Worm (Caenorhabditis elegans): Measurements from ENCODE around the gene nurf-1.

The nurf-1 gene

ce11 chrII:14413709-14414108, 23.2 kb downstream of the nurf-1 start:
- TF ChIP-seq mdl-1 (tag; optimal IDR thresholded peaks at IDR 0.05): no peak
- no peak for TF ChIP-seq lin-14 (GFP tag; optimal IDR thresholded peaks at IDR 0.05)
- TF ChIP-seq isw-1 (GFP tag; IDR thresholded peaks at IDR 0.05): no peak
- TF ChIP-seq unc-130 (tag; optimal IDR thresholded peaks at IDR 0.05): no peak
- TF ChIP-seq ama-1 (optimal IDR thresholded peaks at IDR 0.05): no peak
- no peak for TF ChIP-seq pag-3 (tag; optimal IDR thresholded peaks at IDR 0.05; ENCODE audit: borderline replicate concordance, insufficient read depth)
- no peak for TF ChIP-seq dpl-1 (GFP tag; optimal IDR thresholded peaks at IDR 0.05)

DNA sequence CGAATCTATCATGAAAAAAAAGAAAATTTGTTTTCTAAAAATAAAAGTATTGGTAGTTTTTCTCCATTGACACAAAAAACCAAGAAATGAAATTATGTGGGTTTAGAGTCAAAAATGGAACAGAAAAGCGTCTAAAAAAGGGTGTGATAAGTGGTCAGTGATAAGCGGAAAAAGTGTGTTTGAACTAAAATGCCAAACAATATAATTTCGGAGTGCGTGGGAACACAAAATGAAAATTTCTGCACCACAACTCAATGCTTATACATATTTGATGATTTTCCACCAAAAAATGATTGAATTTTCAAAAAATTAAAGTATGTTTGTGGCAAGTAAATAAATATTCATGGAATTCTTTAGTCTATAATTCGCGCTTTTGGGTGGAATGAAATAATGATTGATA, 24.9 kb downstream of the nurf-1 start:
- TF ChIP-seq tbx-2 (tag; optimal IDR thresholded peaks at IDR 0.05) (no peak), lin-35 (GFP tag; optimal IDR thresholded peaks at IDR 0.05) (no peak), swsn-7 (tag; optimal IDR thresholded peaks at IDR 0.05) (no peak), unc-130 (tag; optimal IDR thresholded peaks at IDR 0.05) (no peak), mdl-1 (tag; optimal IDR thresholded peaks at IDR 0.05) (no peak), efl-3 (GFP tag; optimal IDR thresholded peaks at IDR 0.05) (no peak), lin-13 (GFP tag; optimal IDR thresholded peaks at IDR 0.05) (no peak), ceh-8 (GFP tag; optimal IDR thresholded peaks at IDR 0.05) (no peak), irx-1 (tag; optimal IDR thresholded peaks at IDR 0.05) (no peak), egl-27 (tag; optimal IDR thresholded peaks at IDR 0.05) (no peak), nhr-90 (tag; optimal IDR thresholded peaks at IDR 0.05; ENCODE audit: poor library complexity) (no peak)

- TF ChIP-seq efl-1 (optimal IDR thresholded peaks at IDR 0.05) (no peak), efl-1 (GFP tag; optimal IDR thresholded peaks at IDR 0.05 in 1 of 2) (peak in 1 of 2 experiments; percentile 56), aha-1 (tag; optimal IDR thresholded peaks at IDR 0.05) (no peak)
Measured at ce11 chrII:14416988-14417387, 26.5 kb downstream of the nurf-1 start.

DNA sequence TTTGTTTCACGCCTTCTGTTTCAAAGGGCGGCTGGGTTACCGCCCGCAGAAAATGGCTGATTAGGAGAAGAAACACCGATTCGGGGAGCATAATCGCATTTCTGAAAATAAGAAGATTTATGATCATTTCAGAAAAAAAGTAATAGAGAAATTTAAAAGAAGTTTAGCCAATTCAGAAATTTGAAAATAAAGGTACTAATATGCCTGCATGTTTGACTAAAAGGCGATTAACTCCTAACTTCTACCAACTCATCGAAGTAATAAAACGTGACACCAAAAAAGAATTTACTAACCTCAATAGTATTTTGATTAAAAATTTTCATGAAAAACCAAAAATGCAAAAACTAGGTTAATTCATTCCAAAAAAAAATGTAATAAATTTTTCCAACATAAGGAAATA, 34.3 kb downstream of the nurf-1 start, which contains the start of gene plx-2:
TSS of gene plx-2 (minus strand) at position 101 of the 400 bp plus-strand sequence.
- no peak for TF ChIP-seq C04F5.9 (tag; optimal IDR thresholded peaks at IDR 0.05)
- TF ChIP-seq vab-15 (tag; optimal IDR thresholded peaks at IDR 0.05): no peak
- no peak for TF ChIP-seq nhr-76 (tag; optimal IDR thresholded peaks at IDR 0.05)
- no peak for TF ChIP-seq fkh-10 (GFP tag; optimal IDR thresholded peaks at IDR 0.05)
- TF ChIP-seq ces-1 (GFP tag; optimal IDR thresholded peaks at IDR 0.05): no peak
- TF ChIP-seq ceh-8 (GFP tag; optimal IDR thresholded peaks at IDR 0.05): no peak
- TF ChIP-seq ztf-4 (tag; optimal IDR thresholded peaks at IDR 0.05): no peak
- no peak for TF ChIP-seq lin-39 (tag; optimal IDR thresholded peaks at IDR 0.05)
- TF ChIP-seq unc-98 (GFP tag; IDR thresholded peaks at IDR 0.05): no peak
- TF ChIP-seq ztf-11 (tag; optimal IDR thresholded peaks at IDR 0.05): no peak
- no peak for TF ChIP-seq fkh-4 (tag; optimal IDR thresholded peaks at IDR 0.05; ENCODE audit: borderline replicate concordance)
- no peak for TF ChIP-seq ceh-82 (tag; optimal IDR thresholded peaks at IDR 0.05)
- no peak for TF ChIP-seq alr-1 (tag; optimal IDR thresholded peaks at IDR 0.05; ENCODE audit: borderline replicate concordance)

DNA sequence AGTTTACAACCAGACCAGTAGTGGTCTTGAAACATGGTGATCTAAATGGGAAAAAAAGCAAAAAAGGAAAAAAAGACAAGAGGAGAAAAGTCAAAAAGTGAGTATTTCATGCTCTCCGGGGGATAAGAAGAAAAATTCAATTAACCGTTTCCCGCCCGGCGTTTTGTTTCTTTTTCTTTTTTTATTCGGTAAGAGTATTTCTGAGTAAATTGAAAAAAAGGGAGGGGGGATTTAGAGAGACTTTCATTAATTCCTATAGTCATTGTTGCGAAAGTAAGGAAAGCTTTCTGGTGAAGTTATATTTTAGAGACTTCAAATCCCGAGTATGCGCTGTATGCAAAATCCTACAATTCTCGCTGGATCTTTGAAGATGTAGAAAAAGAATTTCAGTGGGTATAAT, 37.2 kb downstream of the nurf-1 start:
- peak; percentile 56 for TF ChIP-seq lin-14 (GFP tag; optimal IDR thresholded peaks at IDR 0.05)
- TF ChIP-seq unc-30 (tag; optimal IDR thresholded peaks at IDR 0.05): peak; percentile 52
- TF ChIP-seq rnt-1 (tag; optimal IDR thresholded peaks at IDR 0.05): no peak
- no peak for TF ChIP-seq blmp-1 (tag; optimal IDR thresholded peaks at IDR 0.05)

DNA sequence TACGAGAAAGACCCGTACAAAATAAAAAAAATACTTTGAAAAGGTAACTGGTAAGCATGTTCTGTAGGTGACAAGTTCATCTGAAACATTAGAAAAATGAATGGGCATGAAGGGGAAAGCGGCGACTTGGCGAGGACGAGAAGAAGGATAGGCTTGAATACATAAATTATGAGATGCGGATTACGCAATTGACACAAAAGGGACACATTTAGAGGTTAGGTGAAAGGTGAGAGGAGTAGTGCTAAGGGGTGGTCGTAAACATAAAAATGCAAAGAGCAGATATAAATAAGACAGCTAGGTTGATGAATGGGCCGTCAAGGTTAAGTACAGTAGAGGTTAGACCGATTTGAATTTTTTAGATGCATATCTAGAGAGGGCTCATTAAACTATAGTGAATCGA, 38.3 kb downstream of the nurf-1 start:
- no peak for TF ChIP-seq unc-98 (GFP tag; IDR thresholded peaks at IDR 0.05)
- no peak for TF ChIP-seq snu-23 (GFP tag; optimal IDR thresholded peaks at IDR 0.05)
- TF ChIP-seq F16B12.6 (tag; optimal IDR thresholded peaks at IDR 0.05): no peak
- TF ChIP-seq hlh-17 (GFP tag; optimal IDR thresholded peaks at IDR 0.05; ENCODE audit: borderline replicate concordance): no peak
- TF ChIP-seq egl-13 (tag; optimal IDR thresholded peaks at IDR 0.05): no peak
- TF ChIP-seq grh-1 (GFP tag; IDR thresholded peaks at IDR 0.05): no peak
- no peak for TF ChIP-seq pax-3 (tag; optimal IDR thresholded peaks at IDR 0.05)
- TF ChIP-seq elt-2 (tag; optimal IDR thresholded peaks at IDR 0.05): no peak
- no peak for TF ChIP-seq nhr-28 (tag; optimal IDR thresholded peaks at IDR 0.05)

Data from whole organism, L1 larva.